Worm (Caenorhabditis elegans) whole organism, L1 larva: Measurements from ENCODE around the gene cyn-8.

Source experiments
- C16A3.4 ChIP-seq: fragments of 150-350 bp; optimal IDR thresholded peaks from 2 replicates; lab custom pipeline; 2014; ENCODE audit warnings: missing biosample characterization, missing genetic modification characterization
- F16B12.6 ChIP-seq: fragments of 150-350 bp; optimal IDR thresholded peaks from 2 replicates; lab custom pipeline; 2014; ENCODE audit warnings: missing biosample characterization, missing genetic modification characterization
- Y116A8C.19 ChIP-seq: sonication (generic microtip); optimal IDR thresholded peaks from 2 replicates; lab custom pipeline; 2016; ENCODE audit warnings: missing compliant biosample characterization, missing genetic modification characterization, borderline replicate concordance
- aha-1 ChIP-seq: fragments of 150-350 bp; optimal IDR thresholded peaks from 2 replicates; lab custom pipeline; 2014; ENCODE audit warnings: missing biosample characterization, missing genetic modification characterization
- aly-2 ChIP-seq: fragments of 150-350 bp; optimal IDR thresholded peaks from 2 replicates; lab custom pipeline; 2014; ENCODE audit warnings: missing biosample characterization, missing genetic modification characterization
- ama-1 ChIP-seq: fragments of 150-350 bp; optimal IDR thresholded peaks from 2 replicates; lab custom pipeline; 2014
- ceh-8 ChIP-seq: fragments of 200-800 bp; sonication (Bioruptor generic); optimal IDR thresholded peaks from 2 replicates; lab custom pipeline; 2018; ENCODE audit warnings: mild to moderate bottlenecking, missing genetic modification characterization, moderate library complexity, missing compliant biosample characterization
- ceh-90 ChIP-seq: sonication (generic microtip); optimal IDR thresholded peaks from 2 replicates; lab custom pipeline; 2016; ENCODE audit warnings: missing genetic modification characterization, missing compliant biosample characterization
- dpl-1 ChIP-seq, 3 experiments: fragments of 150-350 bp in 2 of 3; sonication (generic microtip) in 1 of 3; optimal IDR thresholded peaks; 2 replicates each; lab custom pipeline; 2014 to 2017; ENCODE audit warnings: missing biosample characterization in 3 of 3, missing genetic modification characterization in 3 of 3, missing genetic modification reagents in 3 of 3
- efl-1 ChIP-seq, 4 experiments: fragments of 150-350 bp; optimal IDR thresholded peaks in 3 of 4; peaks in 1 of 4; 1 replicate in 1 of 4; 2 replicates in 3 of 4; lab custom pipeline; 2014; ENCODE audit warnings: missing biosample characterization in 2 of 4, missing genetic modification characterization in 2 of 4, missing genetic modification reagents in 2 of 4
- efl-3 ChIP-seq: fragments of 200-800 bp; sonication (Bioruptor generic); optimal IDR thresholded peaks from 2 replicates; lab custom pipeline; 2018; ENCODE audit warnings: mild to moderate bottlenecking, missing genetic modification characterization, missing compliant biosample characterization
- egl-13 ChIP-seq: sonication (generic microtip); optimal IDR thresholded peaks from 2 replicates; lab custom pipeline; 2016; ENCODE audit warnings: missing genotype, missing genetic modification reagents, missing genetic modification characterization, missing compliant biosample characterization
- elt-3 ChIP-seq, 6 experiments: fragments of 150-350 bp in 1 of 6; sonication (generic microtip); optimal IDR thresholded peaks; 2 replicates each; lab custom pipeline; 2017 to 2018; ENCODE audit warnings: missing biosample characterization in 6 of 6, missing genetic modification characterization in 6 of 6, inconsistent platforms in 1 of 6
- ets-5 ChIP-seq: fragments of 200-800 bp; sonication (Bioruptor generic); IDR thresholded peaks from 2 replicates; pipeline ENCODE4 v1.3.6; 2022; ENCODE audit warnings: missing genetic modification characterization, missing compliant biosample characterization
- fkh-4 ChIP-seq: sonication (generic microtip); optimal IDR thresholded peaks from 2 replicates; lab custom pipeline; 2016; ENCODE audit warnings: missing compliant biosample characterization, missing genetic modification characterization, borderline replicate concordance
- hlh-17 ChIP-seq: fragments of 200-800 bp; sonication (Bioruptor generic); optimal IDR thresholded peaks from 2 replicates; lab custom pipeline; 2018; ENCODE audit warnings: missing genetic modification characterization, mild to moderate bottlenecking, missing compliant biosample characterization, moderate library complexity, borderline replicate concordance
- hlh-4 ChIP-seq: sonication (generic microtip); optimal IDR thresholded peaks from 2 replicates; lab custom pipeline; 2016; ENCODE audit warnings: mild to moderate bottlenecking, missing genetic modification characterization, missing compliant biosample characterization
- hpl-2 ChIP-seq: fragments of 150-350 bp; optimal IDR thresholded peaks from 2 replicates; lab custom pipeline; 2014; ENCODE audit warnings: missing biosample characterization, missing genetic modification reagents, missing genetic modification characterization
- irx-1 ChIP-seq: sonication (generic microtip); optimal IDR thresholded peaks from 2 replicates; lab custom pipeline; 2016; ENCODE audit warnings: missing genetic modification characterization, missing compliant biosample characterization
- isw-1 ChIP-seq: fragments of 200-800 bp; sonication (Bioruptor generic); IDR thresholded peaks from 2 replicates; pipeline ENCODE4 v1.3.6; 2022; ENCODE audit warnings: missing genetic modification characterization, missing compliant biosample characterization
- lin-13 ChIP-seq: fragments of 150-350 bp; optimal IDR thresholded peaks from 2 replicates; lab custom pipeline; 2014; ENCODE audit warnings: missing biosample characterization, missing genetic modification reagents, missing genetic modification characterization
- lin-15B ChIP-seq: fragments of 150-350 bp; sonication (generic microtip); optimal IDR thresholded peaks from 3 replicates; lab custom pipeline; 2014; ENCODE audit warnings: missing biosample characterization, missing genetic modification characterization
- lin-35 ChIP-seq, 2 experiments: fragments of 150-350 bp; optimal IDR thresholded peaks; 2 replicates each; lab custom pipeline; 2014; ENCODE audit warnings: missing biosample characterization in 2 of 2, missing genetic modification characterization in 2 of 2, missing genetic modification reagents in 2 of 2
- lin-39 ChIP-seq: fragments of 150-350 bp; optimal IDR thresholded peaks from 2 replicates; lab custom pipeline; 2014; ENCODE audit warnings: missing biosample characterization, missing genetic modification reagents, missing genetic modification characterization
- lir-3 ChIP-seq: sonication (generic microtip); optimal IDR thresholded peaks from 2 replicates; lab custom pipeline; 2016; ENCODE audit warnings: mild to moderate bottlenecking, missing genetic modification characterization, moderate library complexity, missing compliant biosample characterization; ENCODE audit not compliant: poor library complexity
- mdl-1 ChIP-seq, 2 experiments: fragments of 150-350 bp; optimal IDR thresholded peaks; 2 replicates each; lab custom pipeline; 2014 to 2017; ENCODE audit warnings: missing biosample characterization in 2 of 2, missing genetic modification characterization in 2 of 2, inconsistent platforms in 1 of 2
- mef-2 ChIP-seq: fragments of 150-350 bp; optimal IDR thresholded peaks from 2 replicates; lab custom pipeline; 2014; ENCODE audit warnings: missing biosample characterization, missing genetic modification characterization
- mep-1 ChIP-seq: fragments of 150-350 bp; optimal IDR thresholded peaks from 2 replicates; lab custom pipeline; 2014; ENCODE audit warnings: missing biosample characterization, missing genetic modification characterization
- nhr-11 ChIP-seq: fragments of 150-350 bp; optimal IDR thresholded peaks from 2 replicates; lab custom pipeline; 2014; ENCODE audit warnings: missing biosample characterization, missing genetic modification characterization
- nhr-12 ChIP-seq: sonication (generic microtip); optimal IDR thresholded peaks from 2 replicates; lab custom pipeline; 2017; ENCODE audit warnings: missing biosample characterization, missing genetic modification characterization
- nhr-19 ChIP-seq: fragments of 200-800 bp; sonication (Bioruptor generic); conservative IDR thresholded peaks from 2 replicates; pipeline ENCODE4 v1.3.6; 2022; ENCODE audit warnings: missing genetic modification characterization, missing compliant biosample characterization
- nhr-20 ChIP-seq: sonication (generic microtip); optimal IDR thresholded peaks from 2 replicates; lab custom pipeline; 2016; ENCODE audit warnings: mild to moderate bottlenecking, missing genetic modification characterization, missing compliant biosample characterization
- nhr-28 ChIP-seq: fragments of 150-350 bp; optimal IDR thresholded peaks from 2 replicates; lab custom pipeline; 2014; ENCODE audit warnings: missing biosample characterization, missing genetic modification characterization
- nhr-47 ChIP-seq: sonication (generic microtip); optimal IDR thresholded peaks from 2 replicates; lab custom pipeline; 2016; ENCODE audit warnings: mild to moderate bottlenecking, missing genetic modification characterization, moderate library complexity, missing compliant biosample characterization
- nhr-71 ChIP-seq: sonication (generic microtip); optimal IDR thresholded peaks from 2 replicates; lab custom pipeline; 2016; ENCODE audit warnings: mild to moderate bottlenecking, missing genetic modification characterization, moderate library complexity, missing compliant biosample characterization
- nhr-85 ChIP-seq: sonication (generic microtip); peaks from one replicate; lab custom pipeline; 2016; ENCODE audit warnings: missing genetic modification characterization, inconsistent platforms, missing compliant biosample characterization
- nhr-90 ChIP-seq: sonication (generic microtip); optimal IDR thresholded peaks from 2 replicates; lab custom pipeline; 2016; ENCODE audit warnings: mild to moderate bottlenecking, missing genetic modification characterization, missing compliant biosample characterization; ENCODE audit not compliant: poor library complexity
- pag-3 ChIP-seq: sonication (generic microtip); optimal IDR thresholded peaks from 2 replicates; lab custom pipeline; 2017; ENCODE audit warnings: missing genetic modification characterization, mild to moderate bottlenecking, missing compliant biosample characterization, antibody characterized with exemption, borderline replicate concordance; ENCODE audit not compliant: insufficient read depth
- pax-3 ChIP-seq: fragments of 200-800 bp; sonication (Bioruptor generic); optimal IDR thresholded peaks from 2 replicates; lab custom pipeline; 2018; ENCODE audit warnings: mild to moderate bottlenecking, missing genetic modification characterization, moderate library complexity, missing compliant biosample characterization
- pqm-1 ChIP-seq: sonication (generic microtip); optimal IDR thresholded peaks from 3 replicates; lab custom pipeline; 2017; ENCODE audit warnings: missing biosample characterization, missing genetic modification characterization
- rnt-1 ChIP-seq: sonication (generic microtip); optimal IDR thresholded peaks from 2 replicates; lab custom pipeline; 2016; ENCODE audit warnings: mild to moderate bottlenecking, missing genetic modification characterization, moderate library complexity, missing compliant biosample characterization
- skn-1 ChIP-seq: fragments of 150-350 bp; optimal IDR thresholded peaks from 2 replicates; lab custom pipeline; 2014; ENCODE audit warnings: missing biosample characterization, missing genetic modification characterization
- snu-23 ChIP-seq: sonication (generic microtip); optimal IDR thresholded peaks from 2 replicates; lab custom pipeline; 2016; ENCODE audit warnings: missing genetic modification characterization, missing compliant biosample characterization
- sup-37 ChIP-seq: fragments of 200-800 bp; sonication (Bioruptor generic); optimal IDR thresholded peaks from 2 replicates; lab custom pipeline; 2018; ENCODE audit warnings: mild to moderate bottlenecking, missing genetic modification characterization, missing compliant biosample characterization
- swsn-7 ChIP-seq: sonication (generic microtip); optimal IDR thresholded peaks from 2 replicates; lab custom pipeline; 2016; ENCODE audit warnings: missing genetic modification characterization, missing compliant biosample characterization
- tbx-2 ChIP-seq: sonication (generic microtip); optimal IDR thresholded peaks from 2 replicates; lab custom pipeline; 2016; ENCODE audit warnings: missing genetic modification characterization, missing compliant biosample characterization
- tlp-1 ChIP-seq: fragments of 150-350 bp; optimal IDR thresholded peaks from 2 replicates; lab custom pipeline; 2014; ENCODE audit warnings: missing biosample characterization, missing genetic modification characterization
- unc-30 ChIP-seq: sonication (generic microtip); optimal IDR thresholded peaks from 2 replicates; lab custom pipeline; 2017; ENCODE audit warnings: missing biosample characterization, missing genetic modification characterization
- unc-62 ChIP-seq: fragments of 150-350 bp; optimal IDR thresholded peaks from 2 replicates; lab custom pipeline; 2014; ENCODE audit warnings: missing biosample characterization, missing genetic modification reagents, missing genetic modification characterization
- vab-15 ChIP-seq: sonication (generic microtip); optimal IDR thresholded peaks from 2 replicates; lab custom pipeline; 2017; ENCODE audit warnings: missing genotype, mild to moderate bottlenecking, missing genetic modification characterization, missing compliant biosample characterization
- xbp-1 ChIP-seq: sonication (generic microtip); optimal IDR thresholded peaks from 2 replicates; lab custom pipeline; 2016; ENCODE audit warnings: missing genetic modification characterization, missing compliant biosample characterization
- zip-4 ChIP-seq: fragments of 200-800 bp; sonication (Bioruptor generic); optimal IDR thresholded peaks from 2 replicates; lab custom pipeline; 2018; ENCODE audit warnings: mild to moderate bottlenecking, missing genetic modification characterization, moderate library complexity, missing compliant biosample characterization
- ztf-4 ChIP-seq: fragments of 150-350 bp; optimal IDR thresholded peaks from 2 replicates; lab custom pipeline; 2014; ENCODE audit warnings: missing biosample characterization, missing genetic modification characterization

cyn-8 gene

ce11 chrX:8944078-8944477, 33.0 kb downstream of the cyn-8 start:
- TF ChIP-seq pqm-1 (no peak), ceh-90 (tag; lab: Kevin White, UChicago) (no peak), hlh-4 (tag; lab: Kevin White, UChicago) (no peak), elt-3 (tag; optimal IDR thresholded peaks at IDR 0.05; lab: Kevin White, UChicago) (no peak), zip-4 (no peak), nhr-71 (peak; percentile 13), nhr-19 (GFP tag; lab: Robert Waterston, UW) (peak; percentile 20; the same call in 1 of the 2 replicates), fkh-4 (no peak), vab-15 (tag; lab: Kevin White, UChicago) (no peak), mef-2 (tag; lab: Kevin White, UChicago) (no peak), dpl-1 (GFP tag; optimal IDR thresholded peaks at IDR 0.05; lab: Kevin White, UChicago) (no peak), tbx-2 (no peak), hlh-17 (no peak), lin-15B (tag; lab: Kevin White, UChicago) (no peak), snu-23 (GFP tag; lab: Kevin White, UChicago) (peak; percentile 54), aha-1 (tag; lab: Kevin White, UChicago) (no peak), nhr-12 (tag; lab: Kevin White, UChicago) (no peak), hpl-2 (GFP tag; lab: Kevin White, UChicago) (no peak), ama-1 (lab: Kevin White, UChicago) (no peak), egl-13 (no peak), rnt-1 (tag; lab: Kevin White, UChicago) (peak; percentile 40), mdl-1 (tag; optimal IDR thresholded peaks at IDR 0.05; lab: Kevin White, UChicago) (peak in 1 of 2 experiments; percentile 10), ztf-4 (tag; lab: Kevin White, UChicago) (no peak), irx-1 (tag; lab: Kevin White, UChicago) (no peak), unc-62 (GFP tag; lab: Kevin White, UChicago) (no peak), aly-2 (no peak), unc-30 (no peak), isw-1 (GFP tag; lab: Robert Waterston, UW) (no peak), F16B12.6 (tag; lab: Kevin White, UChicago) (no peak), ceh-8 (GFP tag; lab: Kevin White, UChicago) (no peak), nhr-28 (tag; lab: Kevin White, UChicago) (no peak), swsn-7 (tag; lab: Kevin White, UChicago) (no peak), Y116A8C.19 (tag; lab: Kevin White, UChicago) (no peak), nhr-47 (tag; lab: Kevin White, UChicago) (peak; percentile 37), nhr-11 (tag; lab: Kevin White, UChicago) (no peak), efl-3 (GFP tag; lab: Kevin White, UChicago) (no peak), skn-1 (tag; lab: Kevin White, UChicago) (no peak), lir-3 (peak; percentile 11), tlp-1 (tag; lab: Kevin White, UChicago) (no peak), lin-13 (no peak), nhr-85 (tag; lab: Kevin White, UChicago) (no peak), lin-35 (GFP tag; optimal IDR thresholded peaks at IDR 0.05; lab: Kevin White, UChicago) (peak in 1 of 2 experiments; percentile 42), lin-39 (tag; lab: Kevin White, UChicago) (no peak), pag-3 (no peak), nhr-90 (tag; lab: Kevin White, UChicago) (peak; percentile 50), sup-37 (no peak), nhr-20 (tag; lab: Kevin White, UChicago) (peak; percentile 14), mep-1 (no peak), xbp-1 (tag; lab: Kevin White, UChicago) (no peak), C16A3.4 (tag; lab: Kevin White, UChicago) (no peak), efl-1 (optimal IDR thresholded peaks at IDR 0.05; lab: Kevin White, UChicago) (no peak), efl-1 (GFP tag; optimal IDR thresholded peaks at IDR 0.05 in 1 of 2; lab: Kevin White, UChicago) (no peak), ets-5 (no peak), pax-3 (tag; lab: Kevin White, UChicago) (no peak)
